Worm (Caenorhabditis elegans) whole organism, L4 larva: ENCODE data around the gene F40G9.8.

ENCODE experiments used
- F37D6.2 ChIP-seq: sonication (generic microtip); optimal IDR thresholded peaks from 2 replicates; lab custom pipeline; 2016; ENCODE audit warnings: mild to moderate bottlenecking, missing genetic modification characterization, missing compliant biosample characterization
- R02D3.7 ChIP-seq: fragments of 150-350 bp; sonication (generic microtip); optimal IDR thresholded peaks from 3 replicates; lab custom pipeline; 2014; ENCODE audit warnings: missing biosample characterization, missing genetic modification characterization
- T26A8.4 ChIP-seq: fragments of 200-800 bp; sonication (Bioruptor generic); IDR thresholded peaks from 2 replicates; pipeline ENCODE4 v1.3.6; 2022; ENCODE audit warnings: missing genetic modification characterization, missing compliant biosample characterization
- Y48G9A.11 ChIP-seq: fragments of 200-800 bp; sonication (Bioruptor generic); IDR thresholded peaks from 2 replicates; pipeline ENCODE4 v1.3.6; 2022; ENCODE audit warnings: missing genetic modification reagents, missing genetic modification characterization, missing compliant biosample characterization
- Y75B8A.6 ChIP-seq: fragments of 200-800 bp; sonication (Bioruptor generic); IDR thresholded peaks from 2 replicates; pipeline ENCODE4 v1.3.6; 2022; ENCODE audit warnings: missing genetic modification reagents, missing genetic modification characterization, missing compliant biosample characterization
- ZK546.5 ChIP-seq, 2 experiments: sonication (generic microtip); optimal IDR thresholded peaks; 2 replicates each; lab custom pipeline; 2017; ENCODE audit warnings: missing biosample characterization in 2 of 2, missing genetic modification characterization in 2 of 2
- aha-1 ChIP-seq: fragments of 150-350 bp; peaks from one replicate; lab custom pipeline; 2014; ENCODE audit warnings: missing biosample characterization, missing genetic modification characterization
- ceh-28 ChIP-seq: fragments of 150-350 bp; optimal IDR thresholded peaks from 2 replicates; lab custom pipeline; 2014; ENCODE audit warnings: missing biosample characterization, missing genetic modification reagents, missing genetic modification characterization
- ceh-32 ChIP-seq: sonication (generic microtip); optimal IDR thresholded peaks from 2 replicates; lab custom pipeline; 2016; ENCODE audit warnings: mild to moderate bottlenecking, missing genetic modification characterization, missing compliant biosample characterization; ENCODE audit not compliant: poor library complexity
- ceh-44 ChIP-seq: fragments of 200-800 bp; sonication (Bioruptor generic); IDR thresholded peaks from 2 replicates; pipeline ENCODE4 v1.3.6; 2022; ENCODE audit warnings: missing genetic modification reagents, missing genetic modification characterization, missing compliant biosample characterization
- ces-1 ChIP-seq: fragments of 150-350 bp; sonication (generic microtip); optimal IDR thresholded peaks from 4 replicates; lab custom pipeline; 2014; ENCODE audit warnings: missing biosample characterization, missing genetic modification reagents, missing genetic modification characterization
- ctbp-1 ChIP-seq: fragments of 200-800 bp; sonication (Bioruptor generic); IDR thresholded peaks from 2 replicates; pipeline ENCODE4 v1.3.6; 2022; ENCODE audit warnings: missing genetic modification reagents, missing genetic modification characterization, missing compliant biosample characterization
- daf-12 ChIP-seq: fragments of 150-350 bp; optimal IDR thresholded peaks from 2 replicates; lab custom pipeline; 2014; ENCODE audit warnings: missing biosample characterization, missing genetic modification reagents, missing genetic modification characterization
- daf-16 ChIP-seq, 3 experiments: sonication (generic microtip); optimal IDR thresholded peaks; 2 replicates each; lab custom pipeline; 2016 to 2017; ENCODE audit warnings: missing genetic modification characterization in 3 of 3, missing genetic modification reagents in 3 of 3, mild to moderate bottlenecking in 2 of 3, missing compliant biosample characterization in 2 of 3, missing biosample characterization in 1 of 3, moderate library complexity in 1 of 3
- dpl-1 ChIP-seq: fragments of 150-350 bp; optimal IDR thresholded peaks from 2 replicates; lab custom pipeline; 2014; ENCODE audit warnings: missing biosample characterization, missing genetic modification reagents, missing genetic modification characterization
- egl-43 ChIP-seq: fragments of 200-800 bp; sonication (Bioruptor generic); IDR thresholded peaks from 2 replicates; pipeline ENCODE4 v1.3.6; 2022; ENCODE audit warnings: missing genetic modification reagents, missing genetic modification characterization, missing compliant biosample characterization
- fkh-10 ChIP-seq: fragments of 150-350 bp; optimal IDR thresholded peaks from 2 replicates; lab custom pipeline; 2014; ENCODE audit warnings: missing biosample characterization, missing genetic modification reagents, missing genetic modification characterization
- gei-8 ChIP-seq: fragments of 200-800 bp; sonication (Bioruptor generic); optimal IDR thresholded peaks from 2 replicates; lab custom pipeline; 2018; ENCODE audit warnings: mild to moderate bottlenecking, missing genetic modification characterization, missing compliant biosample characterization
- hlh-11 ChIP-seq: fragments of 200-800 bp; sonication (Bioruptor generic); optimal IDR thresholded peaks from 2 replicates; lab custom pipeline; 2018; ENCODE audit warnings: mild to moderate bottlenecking, missing genetic modification characterization, missing compliant biosample characterization
- hlh-30 ChIP-seq: sonication (generic microtip); optimal IDR thresholded peaks from 2 replicates; lab custom pipeline; 2017; ENCODE audit warnings: antibody characterized with exemption, mild to moderate bottlenecking, missing genetic modification characterization, missing compliant biosample characterization; ENCODE audit not compliant: insufficient read depth
- lim-7 ChIP-seq: fragments of 200-800 bp; sonication (Bioruptor generic); IDR thresholded peaks from 2 replicates; pipeline ENCODE4 v1.3.6; 2022; ENCODE audit warnings: missing genetic modification characterization, missing compliant biosample characterization
- lin-13 ChIP-seq: fragments of 150-350 bp; optimal IDR thresholded peaks from 2 replicates; lab custom pipeline; 2014; ENCODE audit warnings: missing biosample characterization, missing genetic modification reagents, missing genetic modification characterization
- lin-15B ChIP-seq: fragments of 150-350 bp; sonication (generic microtip); optimal IDR thresholded peaks from 3 replicates; lab custom pipeline; 2014; ENCODE audit warnings: missing biosample characterization, missing genetic modification characterization
- lin-29 ChIP-seq: fragments of 200-800 bp; sonication (Bioruptor generic); IDR thresholded peaks from 2 replicates; pipeline ENCODE4 v1.3.6; 2022; ENCODE audit warnings: missing genetic modification reagents, missing genetic modification characterization, missing compliant biosample characterization
- lin-38 ChIP-seq: fragments of 200-800 bp; sonication (Bioruptor generic); IDR thresholded peaks from 2 replicates; pipeline ENCODE4 v1.3.6; 2022; ENCODE audit warnings: missing genetic modification reagents, missing genetic modification characterization, missing compliant biosample characterization
- madf-5 ChIP-seq, 2 experiments: fragments of 200-800 bp; sonication (Bioruptor generic); IDR thresholded peaks; 2 replicates each; pipeline ENCODE4 v1.3.6; 2022; ENCODE audit warnings: missing compliant biosample characterization in 2 of 2, missing genetic modification characterization in 2 of 2
- mes-2 ChIP-seq: sonication (generic microtip); optimal IDR thresholded peaks from 2 replicates; lab custom pipeline; 2016; ENCODE audit warnings: missing genotype, mild to moderate bottlenecking, missing genetic modification characterization, missing compliant biosample characterization; ENCODE audit not compliant: poor library complexity, severe bottlenecking
- mxl-2 ChIP-seq: fragments of 200-800 bp; sonication (Bioruptor generic); conservative IDR thresholded peaks from 2 replicates; pipeline ENCODE4 v1.3.6; 2022; ENCODE audit warnings: missing genetic modification reagents, missing genetic modification characterization, missing compliant biosample characterization
- mxl-3 ChIP-seq: fragments of 200-800 bp; sonication (Bioruptor generic); optimal IDR thresholded peaks from 2 replicates; lab custom pipeline; 2018; ENCODE audit warnings: mild to moderate bottlenecking, missing genetic modification characterization, missing compliant biosample characterization
- nhr-102 ChIP-seq: sonication (generic microtip); optimal IDR thresholded peaks from 2 replicates; lab custom pipeline; 2016; ENCODE audit warnings: mild to moderate bottlenecking, missing genetic modification characterization, moderate library complexity, missing compliant biosample characterization
- nhr-11 ChIP-seq: fragments of 150-350 bp; optimal IDR thresholded peaks from 2 replicates; lab custom pipeline; 2014; ENCODE audit warnings: missing biosample characterization, missing genetic modification characterization
- nhr-28 ChIP-seq: fragments of 150-350 bp; optimal IDR thresholded peaks from 2 replicates; lab custom pipeline; 2014; ENCODE audit warnings: missing biosample characterization, missing genetic modification characterization
- nhr-41 ChIP-seq: fragments of 200-800 bp; sonication (Bioruptor generic); IDR thresholded peaks from 2 replicates; pipeline ENCODE4 v1.3.6; 2022; ENCODE audit warnings: missing genetic modification reagents, missing genetic modification characterization, missing compliant biosample characterization
- nhr-6 ChIP-seq: fragments of 150-350 bp; optimal IDR thresholded peaks from 2 replicates; lab custom pipeline; 2014; ENCODE audit warnings: missing biosample characterization, missing genetic modification characterization
- nhr-77 ChIP-seq: fragments of 150-350 bp; optimal IDR thresholded peaks from 2 replicates; lab custom pipeline; 2014; ENCODE audit warnings: missing biosample characterization, missing genetic modification characterization
- pha-4 ChIP-seq, 2 experiments: fragments of 150-350 bp in 1 of 2; fragments of 200-800 bp in 1 of 2; sonication (Bioruptor generic) in 1 of 2; IDR thresholded peaks in 1 of 2; optimal IDR thresholded peaks in 1 of 2; 2 replicates each; pipeline versions ENCODE4 v1.3.6 to Lab custom; 2014 to 2022; ENCODE audit warnings: missing genetic modification characterization in 2 of 2, missing genetic modification reagents in 2 of 2, missing biosample characterization in 1 of 2, missing compliant biosample characterization in 1 of 2
- php-3 ChIP-seq: fragments of 200-800 bp; sonication (Bioruptor generic); IDR thresholded peaks from 2 replicates; pipeline ENCODE4 v1.3.6; 2022; ENCODE audit warnings: missing genetic modification reagents, missing genetic modification characterization, missing compliant biosample characterization
- pqm-1 ChIP-seq: sonication (generic microtip); optimal IDR thresholded peaks from 2 replicates; lab custom pipeline; 2017; ENCODE audit warnings: missing biosample characterization, missing genetic modification characterization
- set-16 ChIP-seq: fragments of 200-800 bp; sonication (Bioruptor generic); IDR thresholded peaks from 2 replicates; pipeline ENCODE4 v1.3.6; 2022; ENCODE audit warnings: missing genetic modification reagents, missing genetic modification characterization, missing compliant biosample characterization
- skn-1 ChIP-seq: fragments of 150-350 bp; optimal IDR thresholded peaks from 2 replicates; lab custom pipeline; 2014; ENCODE audit warnings: missing biosample characterization, missing genetic modification characterization
- snpc-1.2 ChIP-seq: fragments of 200-800 bp; sonication (Bioruptor generic); IDR thresholded peaks from 2 replicates; pipeline ENCODE4 v1.3.6; 2022; ENCODE audit warnings: missing genetic modification reagents, missing genetic modification characterization, missing compliant biosample characterization
- spr-1 ChIP-seq: sonication (generic microtip); optimal IDR thresholded peaks from 2 replicates; lab custom pipeline; 2016; ENCODE audit warnings: mild to moderate bottlenecking, missing genetic modification characterization, missing compliant biosample characterization
- spr-3 ChIP-seq: fragments of 200-800 bp; sonication (Bioruptor generic); optimal IDR thresholded peaks from 2 replicates; lab custom pipeline; 2018; ENCODE audit warnings: mild to moderate bottlenecking, missing genetic modification characterization, missing compliant biosample characterization
- tag-97 ChIP-seq: fragments of 200-800 bp; sonication (Bioruptor generic); IDR thresholded peaks from 2 replicates; pipeline ENCODE4 v1.3.6; 2022; ENCODE audit warnings: missing genetic modification characterization, missing compliant biosample characterization
- tra-1 ChIP-seq: fragments of 200-800 bp; sonication (Bioruptor generic); IDR thresholded peaks from 2 replicates; pipeline ENCODE4 v1.3.6; 2022; ENCODE audit warnings: missing genetic modification reagents, missing genetic modification characterization, missing compliant biosample characterization
- unc-62 ChIP-seq, 3 experiments: fragments of 150-350 bp in 1 of 3; sonication (generic microtip); optimal IDR thresholded peaks in 2 of 3; peaks in 1 of 3; 1 replicate in 1 of 3; 2 replicates in 2 of 3; lab custom pipeline; 2014 to 2017; ENCODE audit warnings: missing biosample characterization in 3 of 3, missing genetic modification characterization in 3 of 3, missing genetic modification reagents in 3 of 3, missing genotype in 1 of 3
- zfp-3 ChIP-seq: fragments of 200-800 bp; sonication (Bioruptor generic); conservative IDR thresholded peaks from 2 replicates; pipeline ENCODE4 v1.3.6; 2022; ENCODE audit warnings: missing genetic modification reagents, missing genetic modification characterization, missing compliant biosample characterization
- zip-2 ChIP-seq: fragments of 150-350 bp; optimal IDR thresholded peaks from 2 replicates; lab custom pipeline; 2014; ENCODE audit warnings: missing biosample characterization, missing genetic modification characterization

F40G9.8 gene

ce11 chrIII:121983-122449 is 42.7 kb downstream of the F40G9.8 start, which contains the start of gene C29F9.12:
C29F9.12 (minus strand) TSS chrIII:122033.
- TF ChIP-seq egl-43 (GFP tag; lab: Robert Waterston, UW), result 0 out of 2 replicates have a peak, but pooled peaks have one; percentile 23
- peak; percentile 82 for TF ChIP-seq set-16

DNA sequence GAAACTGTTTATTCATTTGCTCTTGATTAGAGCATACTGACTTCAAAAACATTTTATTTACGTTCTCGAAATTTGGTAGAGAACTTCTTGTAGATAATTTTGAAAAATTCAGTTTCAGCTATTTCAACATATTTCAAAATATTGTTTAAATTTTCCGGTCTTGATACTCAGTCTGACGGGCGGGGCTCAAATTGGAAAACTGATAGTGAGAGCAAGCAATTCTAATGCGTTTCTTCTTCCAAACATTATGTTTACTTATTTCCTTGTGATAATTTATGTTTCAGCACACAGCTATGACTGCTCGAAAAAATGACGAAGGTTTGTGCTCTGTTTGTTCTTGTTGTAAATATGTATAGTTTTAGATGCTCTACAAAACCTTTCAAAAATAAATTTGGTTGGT is 44.5 kb downstream of the F40G9.8 start, which contains the start of gene pals-24:
pals-24 (plus strand) TSS at position 237 of the 400 bp plus-strand sequence.
- TF ChIP-seq T26A8.4 (GFP tag; lab: Robert Waterston, UW), result no peak
- peak; percentile 74 for TF ChIP-seq hlh-11 (tag; lab: Kevin White, UChicago)
- no peak for TF ChIP-seq ctbp-1 (GFP tag; lab: Robert Waterston, UW)
- TF ChIP-seq Y48G9A.11 (GFP tag; lab: Robert Waterston, UW), result no peak
- TF ChIP-seq zip-2 (tag; lab: Kevin White, UChicago), result peak; percentile 46
- TF ChIP-seq snpc-1.2 (GFP tag; lab: Robert Waterston, UW), result no peak
- no peak for TF ChIP-seq nhr-11 (tag; lab: Kevin White, UChicago)
- no peak for TF ChIP-seq hlh-30 (tag; lab: Kevin White, UChicago)
- TF ChIP-seq php-3 (GFP tag; lab: Robert Waterston, UW), result peak; percentile 55; the same call in 1 of the 2 replicates
- TF ChIP-seq unc-62 (GFP tag; optimal IDR thresholded peaks at IDR 0.05 in 1 of 2; lab: Kevin White, UChicago), result no peak
- no peak for TF ChIP-seq unc-62 (tag; optimal IDR thresholded peaks at IDR 0.05; lab: Kevin White, UChicago)
- no peak for TF ChIP-seq pha-4 (GFP tag; IDR thresholded peaks at IDR 0.05; lab: Robert Waterston, UW)
- no peak for TF ChIP-seq pha-4 (tag; optimal IDR thresholded peaks at IDR 0.05; lab: Kevin White, UChicago)
- no peak for TF ChIP-seq skn-1 (tag; lab: Kevin White, UChicago)
- no peak for TF ChIP-seq ceh-28 (tag; lab: Kevin White, UChicago)
- no peak for TF ChIP-seq lin-29
- TF ChIP-seq nhr-41 (GFP tag; lab: Robert Waterston, UW), result no peak
- TF ChIP-seq lin-15B (tag; lab: Kevin White, UChicago), result no peak
- TF ChIP-seq Y75B8A.6 (GFP tag; lab: Robert Waterston, UW), result no peak
- no peak for TF ChIP-seq ces-1 (GFP tag; lab: Kevin White, UChicago)
- TF ChIP-seq nhr-77 (tag; lab: Kevin White, UChicago), result no peak
- no peak for TF ChIP-seq tra-1 (GFP tag; lab: Robert Waterston, UW)
- peak; percentile 62 for TF ChIP-seq aha-1 (tag; lab: Kevin White, UChicago)
- no peak for TF ChIP-seq ZK546.5 (tag; optimal IDR thresholded peaks at IDR 0.05; lab: Kevin White, UChicago)
- TF ChIP-seq ceh-32 (tag; lab: Kevin White, UChicago), result no peak
- TF ChIP-seq lin-38 (GFP tag; lab: Robert Waterston, UW), result no peak
- no peak for TF ChIP-seq nhr-102 (tag; lab: Kevin White, UChicago)
- no peak for TF ChIP-seq daf-16 (GFP tag; optimal IDR thresholded peaks at IDR 0.05; lab: Kevin White, UChicago)
- peak; percentile 98 for TF ChIP-seq daf-16 (tag; optimal IDR thresholded peaks at IDR 0.05; lab: Kevin White, UChicago)
- TF ChIP-seq tag-97 (GFP tag; lab: Robert Waterston, UW), result no peak
- no peak for TF ChIP-seq fkh-10 (GFP tag; lab: Kevin White, UChicago)
- no peak for TF ChIP-seq spr-3 (GFP tag; lab: Kevin White, UChicago)
- TF ChIP-seq mxl-3 (GFP tag; lab: Kevin White, UChicago), result peak; percentile 3
- TF ChIP-seq madf-5 (GFP tag; IDR thresholded peaks at IDR 0.05; lab: Robert Waterston, UW), result no peak
- no peak for TF ChIP-seq mes-2
- no peak for TF ChIP-seq nhr-6
- TF ChIP-seq zfp-3, result no peak
- no peak for TF ChIP-seq mxl-2 (GFP tag; lab: Robert Waterston, UW)
- TF ChIP-seq dpl-1, result no peak
- no peak for TF ChIP-seq lin-13
- no peak for TF ChIP-seq daf-12 (tag; lab: Kevin White, UChicago)
- peak; percentile 86 for TF ChIP-seq nhr-28 (tag; lab: Kevin White, UChicago)
- no peak for TF ChIP-seq F37D6.2
- no peak for TF ChIP-seq spr-1
- no peak for TF ChIP-seq ceh-44 (GFP tag; lab: Robert Waterston, UW)
- no peak for TF ChIP-seq gei-8 (GFP tag; lab: Kevin White, UChicago)
- TF ChIP-seq R02D3.7 (tag; lab: Kevin White, UChicago), result no peak
- no peak for TF ChIP-seq lim-7 (GFP tag; lab: Robert Waterston, UW)
- peak; percentile 94 for TF ChIP-seq pqm-1 (tag; lab: Kevin White, UChicago)
